Comparison of ENCODE assay signal across 2 fruit fly cellular contexts in genomic region chr2L:16764480-16764879, dm6.
TF ChIP-seq lines count a peak whose summit lies in the region.

No protein-coding gene starts in this region.

- TF ChIP-seq CTCF in whole organism, embryonic (GFP tag; optimal IDR thresholded peaks at IDR 0.05; lab: Kevin White, UChicago), result no peak

TF ChIP-seq in whole organism, embryonic, 481 proteins besides CTCF, POLR2A, EP300 and RAD21:
- TF ChIP-seq Ets65A (GFP tag; lab: Kevin White, UChicago) (peak; percentile 58), toy (GFP tag; IDR thresholded peaks at IDR 0.05; lab: Robert Waterston, UW) (0 out of 2 replicates have a peak, but pooled peaks have one; percentile 21), Adf1 (GFP tag; IDR thresholded peaks at IDR 0.05; lab: Robert Waterston, UW) (no peak)

TF ChIP-seq in whole organism, pupa, 21 proteins besides CTCF, POLR2A, EP300 and RAD21:
- no peak for TF ChIP-seq EcR (GFP tag; optimal IDR thresholded peaks at IDR 0.05; lab: Kevin White, UChicago)
- peak; percentile 79 for TF ChIP-seq CG32121 (GFP tag; IDR thresholded peaks at IDR 0.05; lab: Robert Waterston, UW)
